Worm (Caenorhabditis elegans) whole organism, L3 larva: ENCODE measurements around the gene srw-3.
A peak's percentile ranks its signal among the peaks of the same experiment; 100 is the strongest.

Experiments used
- R02D3.7 ChIP-seq: fragments of 150-350 bp; optimal IDR thresholded peaks from 2 replicates; lab custom pipeline; 2014; ENCODE audit warnings: missing biosample characterization, missing genetic modification characterization
- ZK546.5 ChIP-seq: sonication (generic microtip); optimal IDR thresholded peaks from 2 replicates; lab custom pipeline; 2017; ENCODE audit warnings: missing biosample characterization, missing genetic modification characterization
- aly-2 ChIP-seq: fragments of 150-350 bp; optimal IDR thresholded peaks from 2 replicates; lab custom pipeline; 2014; ENCODE audit warnings: missing biosample characterization, missing genetic modification characterization
- ama-1 ChIP-seq: fragments of 150-350 bp; optimal IDR thresholded peaks from 2 replicates; lab custom pipeline; 2018
- ceh-82 ChIP-seq: fragments of 150-350 bp; optimal IDR thresholded peaks from 2 replicates; lab custom pipeline; 2014; ENCODE audit warnings: missing biosample characterization, missing genetic modification characterization
- daf-12 ChIP-seq: fragments of 150-350 bp; optimal IDR thresholded peaks from 2 replicates; lab custom pipeline; 2014; ENCODE audit warnings: missing biosample characterization, missing genetic modification reagents, missing genetic modification characterization
- egl-27 ChIP-seq: sonication (generic microtip); optimal IDR thresholded peaks from 4 replicates; lab custom pipeline; 2017; ENCODE audit warnings: missing biosample characterization, missing genetic modification reagents, missing genetic modification characterization
- egl-5 ChIP-seq: fragments of 150-350 bp; optimal IDR thresholded peaks from 2 replicates; lab custom pipeline; 2017; ENCODE audit warnings: missing biosample characterization, missing genetic modification reagents, missing genetic modification characterization, inconsistent platforms
- elt-2 ChIP-seq: sonication (generic microtip); optimal IDR thresholded peaks from 2 replicates; lab custom pipeline; 2016; ENCODE audit warnings: missing genetic modification reagents, mild to moderate bottlenecking, missing genetic modification characterization, missing compliant biosample characterization
- elt-3 ChIP-seq, 3 experiments: fragments of 150-350 bp in 1 of 3; sonication (generic microtip) in 2 of 3; optimal IDR thresholded peaks; 2 replicates in 2 of 3; 4 replicates in 1 of 3; lab custom pipeline; 2014 to 2017; ENCODE audit warnings: missing biosample characterization in 3 of 3, missing genetic modification characterization in 3 of 3
- eor-1 ChIP-seq, 2 experiments: fragments of 150-350 bp; optimal IDR thresholded peaks; 2 replicates each; lab custom pipeline; 2014 to 2018; ENCODE audit warnings: missing biosample characterization in 2 of 2, missing genetic modification characterization in 2 of 2
- fkh-10 ChIP-seq: sonication (generic microtip); optimal IDR thresholded peaks from 2 replicates; lab custom pipeline; 2017; ENCODE audit warnings: missing biosample characterization, missing genetic modification reagents, missing genetic modification characterization
- fkh-2 ChIP-seq: fragments of 150-350 bp; optimal IDR thresholded peaks from 2 replicates; lab custom pipeline; 2014; ENCODE audit warnings: missing biosample characterization, missing genetic modification reagents, missing genetic modification characterization
- hmg-11 ChIP-seq: sonication (generic microtip); optimal IDR thresholded peaks from 2 replicates; lab custom pipeline; 2016; ENCODE audit warnings: missing genetic modification characterization, missing compliant biosample characterization
- jun-1 ChIP-seq: fragments of 150-350 bp; optimal IDR thresholded peaks from 2 replicates; lab custom pipeline; 2014; ENCODE audit warnings: missing biosample characterization, missing genetic modification reagents, missing genetic modification characterization
- lin-39 ChIP-seq: fragments of 150-350 bp; optimal IDR thresholded peaks from 2 replicates; lab custom pipeline; 2018; ENCODE audit warnings: missing biosample characterization, missing genetic modification reagents, missing genetic modification characterization
- lsy-12 ChIP-seq: sonication (generic microtip); optimal IDR thresholded peaks from 2 replicates; lab custom pipeline; 2016; ENCODE audit warnings: mild to moderate bottlenecking, missing genetic modification characterization, missing compliant biosample characterization
- mdl-1 ChIP-seq: fragments of 150-350 bp; optimal IDR thresholded peaks from 2 replicates; lab custom pipeline; 2014; ENCODE audit warnings: missing biosample characterization, missing genetic modification characterization
- mml-1 ChIP-seq: fragments of 150-350 bp; sonication (generic microtip); optimal IDR thresholded peaks from 3 replicates; lab custom pipeline; 2014; ENCODE audit warnings: missing biosample characterization, missing genetic modification characterization
- nhr-11 ChIP-seq: fragments of 150-350 bp; optimal IDR thresholded peaks from 2 replicates; lab custom pipeline; 2014; ENCODE audit warnings: missing biosample characterization, missing genetic modification characterization
- nhr-23 ChIP-seq: fragments of 150-350 bp; optimal IDR thresholded peaks from 2 replicates; lab custom pipeline; 2014; ENCODE audit warnings: missing biosample characterization, missing genetic modification reagents, missing genetic modification characterization
- nhr-237 ChIP-seq: fragments of 150-350 bp; optimal IDR thresholded peaks from 2 replicates; lab custom pipeline; 2014; ENCODE audit warnings: missing biosample characterization, missing genetic modification characterization
- nhr-43 ChIP-seq: sonication (generic microtip); optimal IDR thresholded peaks from 2 replicates; lab custom pipeline; 2016; ENCODE audit warnings: mild to moderate bottlenecking, missing genetic modification characterization, missing compliant biosample characterization; ENCODE audit not compliant: poor library complexity, severe bottlenecking
- nhr-67 ChIP-seq: fragments of 150-350 bp; optimal IDR thresholded peaks from 2 replicates; lab custom pipeline; 2014; ENCODE audit warnings: missing biosample characterization, missing genetic modification characterization
- nhr-76 ChIP-seq: fragments of 150-350 bp; sonication (generic microtip); optimal IDR thresholded peaks from 5 replicates; lab custom pipeline; 2014; ENCODE audit warnings: missing biosample characterization, missing genetic modification characterization
- pha-4 ChIP-seq: fragments of 150-350 bp; optimal IDR thresholded peaks from 2 replicates; lab custom pipeline; 2014; ENCODE audit warnings: missing biosample characterization, missing genetic modification reagents, missing genetic modification characterization
- pqm-1 ChIP-seq: fragments of 150-350 bp; optimal IDR thresholded peaks from 2 replicates; lab custom pipeline; 2017; ENCODE audit warnings: missing biosample characterization, missing genetic modification characterization, inconsistent platforms
- skn-1 ChIP-seq: fragments of 150-350 bp; optimal IDR thresholded peaks from 2 replicates; lab custom pipeline; 2014; ENCODE audit warnings: missing biosample characterization, missing genetic modification characterization
- snpc-4 ChIP-seq: fragments of 150-350 bp; optimal IDR thresholded peaks from 2 replicates; lab custom pipeline; 2014; ENCODE audit warnings: missing biosample characterization, missing genetic modification characterization
- tbx-2 ChIP-seq: sonication (generic microtip); optimal IDR thresholded peaks from 2 replicates; lab custom pipeline; 2016; ENCODE audit warnings: mild to moderate bottlenecking, missing genetic modification characterization, missing compliant biosample characterization
- unc-39 ChIP-seq: sonication (generic microtip); optimal IDR thresholded peaks from 4 replicates; lab custom pipeline; 2017; ENCODE audit warnings: missing biosample characterization, missing genetic modification characterization
- unc-62 ChIP-seq: fragments of 150-350 bp; sonication (generic microtip); optimal IDR thresholded peaks from 4 replicates; lab custom pipeline; 2014; ENCODE audit warnings: missing biosample characterization, missing genetic modification reagents, missing genetic modification characterization
- zag-1 ChIP-seq: fragments of 150-350 bp; optimal IDR thresholded peaks from 2 replicates; lab custom pipeline; 2014; ENCODE audit warnings: missing biosample characterization, missing genetic modification characterization
- ztf-4 ChIP-seq: fragments of 150-350 bp; optimal IDR thresholded peaks from 2 replicates; lab custom pipeline; 2014; ENCODE audit warnings: missing biosample characterization, missing genetic modification characterization

Gene srw-3

ce11 chrV:7745386-7745785, 40.0 kb downstream of the srw-3 start:
- no peak for TF ChIP-seq jun-1 (tag; lab: Kevin White, UChicago)
- no peak for TF ChIP-seq fkh-2 (tag; lab: Kevin White, UChicago)
- no peak for TF ChIP-seq tbx-2 (tag; lab: Kevin White, UChicago)
- TF ChIP-seq eor-1 (tag; optimal IDR thresholded peaks at IDR 0.05; lab: Kevin White, UChicago), result no peak
- no peak for TF ChIP-seq nhr-76 (tag; lab: Kevin White, UChicago)
- TF ChIP-seq mml-1 (tag; lab: Kevin White, UChicago), result no peak
- no peak for TF ChIP-seq snpc-4 (tag; lab: Kevin White, UChicago)
- no peak for TF ChIP-seq aly-2 (tag; lab: Kevin White, UChicago)
- TF ChIP-seq ama-1, result no peak
- TF ChIP-seq pha-4 (tag; lab: Kevin White, UChicago), result no peak
- no peak for TF ChIP-seq nhr-11
- TF ChIP-seq unc-62, result no peak
- TF ChIP-seq unc-39 (tag; lab: Kevin White, UChicago), result no peak

ce11 chrV:7745903-7746302, 40.5 kb downstream of the srw-3 start:
- TF ChIP-seq unc-62 (peak; percentile 63), eor-1 (tag; optimal IDR thresholded peaks at IDR 0.05; lab: Kevin White, UChicago) (no peak), elt-3 (tag; optimal IDR thresholded peaks at IDR 0.05; lab: Kevin White, UChicago) (no peak)

- TF ChIP-seq elt-3 (tag; optimal IDR thresholded peaks at IDR 0.05; lab: Kevin White, UChicago), result no peak
- no peak for TF ChIP-seq zag-1
- TF ChIP-seq daf-12, result no peak
- TF ChIP-seq nhr-76 (tag; lab: Kevin White, UChicago), result no peak
- TF ChIP-seq jun-1 (tag; lab: Kevin White, UChicago), result no peak
- TF ChIP-seq hmg-11 (tag; lab: Kevin White, UChicago), result no peak
- TF ChIP-seq nhr-237, result no peak
- TF ChIP-seq snpc-4 (tag; lab: Kevin White, UChicago), result no peak
- TF ChIP-seq ZK546.5, result no peak
- no peak for TF ChIP-seq unc-62
- no peak for TF ChIP-seq fkh-10 (GFP tag; lab: Kevin White, UChicago)
- no peak for TF ChIP-seq ama-1
- TF ChIP-seq pha-4 (tag; lab: Kevin White, UChicago), result no peak
- TF ChIP-seq fkh-2 (tag; lab: Kevin White, UChicago), result no peak
- TF ChIP-seq mml-1 (tag; lab: Kevin White, UChicago), result no peak
- no peak for TF ChIP-seq egl-5 (tag; lab: Kevin White, UChicago)
- TF ChIP-seq unc-39 (tag; lab: Kevin White, UChicago), result no peak
- no peak for TF ChIP-seq egl-27
- TF ChIP-seq, all 47 proteins: peak for 0
Measured at ce11 chrV:7747132-7747531, 41.7 kb downstream of the srw-3 start.

ce11 chrV:7747987-7748607, 42.7 kb downstream of the srw-3 start:
- TF ChIP-seq nhr-43 (no peak), R02D3.7 (tag; lab: Kevin White, UChicago) (no peak), elt-2 (no peak), unc-62 (no peak), lsy-12 (tag; lab: Kevin White, UChicago) (no peak), ceh-82 (tag; lab: Kevin White, UChicago) (no peak)

ce11 chrV:7749708-7750107, 44.3 kb downstream of the srw-3 start:
- TF ChIP-seq nhr-23 (tag; lab: Kevin White, UChicago), result no peak
- TF ChIP-seq fkh-2 (tag; lab: Kevin White, UChicago), result no peak
- TF ChIP-seq elt-2, result no peak
- TF ChIP-seq skn-1, result no peak
- TF ChIP-seq nhr-67, result no peak
- no peak for TF ChIP-seq lin-39 (tag; lab: Kevin White, UChicago)
- no peak for TF ChIP-seq aly-2 (tag; lab: Kevin White, UChicago)
- TF ChIP-seq pqm-1 (tag; lab: Kevin White, UChicago), result no peak
- TF ChIP-seq nhr-11, result no peak
- TF ChIP-seq mdl-1 (tag; lab: Kevin White, UChicago), result no peak
- no peak for TF ChIP-seq egl-27
- no peak for TF ChIP-seq daf-12
- no peak for TF ChIP-seq ztf-4 (tag; lab: Kevin White, UChicago)
